Worm (Caenorhabditis elegans): Measurements from ENCODE around the gene str-41.

- TF ChIP-seq skn-1 (tag; optimal IDR thresholded peaks at IDR 0.05) (no peak), aly-2 (tag; optimal IDR thresholded peaks at IDR 0.05) (no peak), lin-39 (tag; optimal IDR thresholded peaks at IDR 0.05) (no peak), ztf-11 (tag; optimal IDR thresholded peaks at IDR 0.05) (no peak), nhr-11 (tag; optimal IDR thresholded peaks at IDR 0.05) (no peak), efl-1 (optimal IDR thresholded peaks at IDR 0.05) (no peak), efl-1 (GFP tag; optimal IDR thresholded peaks at IDR 0.05 in 1 of 2) (no peak)
Observed at ce11 chrV:7414909-7415308, 3.1 kb downstream of the str-41 start, which contains the start of gene F18E3.12.
